Worm (Caenorhabditis elegans): ENCODE measurements around the gene slc-25A18.2.

ce11 chrIV:7433858-7434257 lies 41.0 kb upstream of the slc-25A18.2 start, which contains the start of gene B0496.11:
- TF ChIP-seq gmeb-2 (tag; optimal IDR thresholded peaks at IDR 0.05), result no peak
- no peak for TF ChIP-seq pha-4 (tag; optimal IDR thresholded peaks at IDR 0.05)
- TF ChIP-seq unc-55 (GFP tag; optimal IDR thresholded peaks at IDR 0.05), result no peak
- no peak for TF ChIP-seq pqm-1 (tag; optimal IDR thresholded peaks at IDR 0.05)
- TF ChIP-seq dve-1 (tag; optimal IDR thresholded peaks at IDR 0.05), result no peak
- no peak for TF ChIP-seq nhr-11 (tag; optimal IDR thresholded peaks at IDR 0.05)
- TF ChIP-seq nfya-1 (tag; optimal IDR thresholded peaks at IDR 0.05), result no peak
- no peak for TF ChIP-seq ttx-3 (tag; optimal IDR thresholded peaks at IDR 0.05)
- no peak for TF ChIP-seq ceh-19 (GFP tag; optimal IDR thresholded peaks at IDR 0.05)
- no peak for TF ChIP-seq ceh-48 (tag; optimal IDR thresholded peaks at IDR 0.05)
- TF ChIP-seq ceh-2 (tag; optimal IDR thresholded peaks at IDR 0.05), result no peak
